Fruit fly (Drosophila melanogaster) whole organism, embryonic: ENCODE data around the gene CG16710.
A peak's percentile ranks its signal among the peaks of the same experiment; 100 is the strongest.

Experiments used
- ATbp ChIP-seq: fragments of 200-800 bp; sonication (Bioruptor generic); optimal IDR thresholded peaks from 2 replicates; lab custom pipeline; 2017; ENCODE audit warnings: missing biosample characterization, mild to moderate bottlenecking, missing genetic modification characterization, missing genetic modification reagents
- Antp ChIP-seq: fragments of 200-800 bp; sonication (Bioruptor generic); optimal IDR thresholded peaks from 3 replicates; lab custom pipeline; 2016; ENCODE audit warnings: missing biosample characterization, missing genetic modification characterization
- B-H1 ChIP-seq: fragments of 200-800 bp; sonication (Bioruptor generic); IDR thresholded peaks from 3 replicates; pipeline ENCODE4 v1.3.6; 2022; ENCODE audit warnings: missing biosample characterization, missing genetic modification characterization
- CG11247 ChIP-seq: fragments of 200-800 bp; sonication (Bioruptor generic); IDR thresholded peaks from 2 replicates; pipeline ENCODE4 v1.3.6; 2022; ENCODE audit warnings: missing biosample characterization, missing genetic modification characterization
- CG11456 ChIP-seq: fragments of 200-800 bp; sonication (Bioruptor generic); IDR thresholded peaks from 3 replicates; pipeline ENCODE4 v1.3.6; 2022; ENCODE audit warnings: missing biosample characterization, missing genetic modification characterization
- CG11723 ChIP-seq: fragments of 200-800 bp; sonication (Bioruptor generic); optimal IDR thresholded peaks from 2 replicates; lab custom pipeline; 2017; ENCODE audit warnings: missing biosample characterization, mild to moderate bottlenecking, missing genetic modification characterization
- CG12155 ChIP-seq: fragments of 200-800 bp; sonication (Bioruptor generic); optimal IDR thresholded peaks from 3 replicates; lab custom pipeline; 2016; ENCODE audit warnings: missing biosample characterization, missing genetic modification characterization
- CG12236 ChIP-seq: fragments of 200-800 bp; sonication (Bioruptor generic); optimal IDR thresholded peaks from 2 replicates; lab custom pipeline; 2016; ENCODE audit warnings: missing biosample characterization, missing genetic modification characterization
- CG1233 ChIP-seq: fragments of 200-800 bp; sonication (Bioruptor generic); optimal IDR thresholded peaks from 4 replicates; lab custom pipeline; 2018; ENCODE audit warnings: missing biosample characterization, mild to moderate bottlenecking, missing genetic modification characterization
- CG12744 ChIP-seq: fragments of 200-800 bp; sonication (Bioruptor generic); optimal IDR thresholded peaks from 2 replicates; lab custom pipeline; 2016; ENCODE audit warnings: missing biosample characterization, missing genetic modification characterization
- CG13775 ChIP-seq: fragments of 200-800 bp; sonication (Bioruptor generic); optimal IDR thresholded peaks from 3 replicates; lab custom pipeline; 2017; ENCODE audit warnings: missing biosample characterization, mild to moderate bottlenecking, missing genetic modification characterization
- CG15514 ChIP-seq: fragments of 200-800 bp; sonication (Bioruptor generic); optimal IDR thresholded peaks from 3 replicates; lab custom pipeline; 2017; ENCODE audit warnings: missing biosample characterization, missing genetic modification characterization, mild to moderate bottlenecking, moderate library complexity, missing genetic modification reagents
- CG16813 ChIP-seq: fragments of 200-800 bp; sonication (Bioruptor generic); IDR thresholded peaks from 3 replicates; pipeline ENCODE4 v1.3.6; 2022; ENCODE audit warnings: missing biosample characterization, missing genetic modification characterization; ENCODE audit not compliant: partially characterized antibody
- CG17361 ChIP-seq: fragments of 200-800 bp; sonication (Bioruptor generic); IDR thresholded peaks from 3 replicates; pipeline ENCODE4 v1.3.6; 2022; ENCODE audit warnings: missing biosample characterization, missing genetic modification characterization
- CG17385 ChIP-seq: fragments of 200-800 bp; sonication (Bioruptor generic); optimal IDR thresholded peaks from 3 replicates; lab custom pipeline; 2018; ENCODE audit warnings: missing biosample characterization, mild to moderate bottlenecking, missing genetic modification characterization
- CG1792 ChIP-seq: fragments of 200-800 bp; sonication (Bioruptor generic); optimal IDR thresholded peaks from 2 replicates; lab custom pipeline; 2016; ENCODE audit warnings: missing biosample characterization, missing genetic modification characterization
- CG4360 ChIP-seq: fragments of 200-800 bp; sonication (Bioruptor generic); IDR thresholded peaks from 2 replicates; pipeline ENCODE4 v1.3.6; 2022; ENCODE audit warnings: missing biosample characterization, missing genetic modification characterization
- CG8089 ChIP-seq: fragments of 200-800 bp; sonication (Bioruptor generic); optimal IDR thresholded peaks from 3 replicates; lab custom pipeline; 2016; ENCODE audit warnings: missing biosample characterization, missing genetic modification characterization
- Dll ChIP-seq: fragments of 200-800 bp; sonication (Bioruptor generic); IDR thresholded peaks from 4 replicates; pipeline ENCODE4 v1.3.6; 2022; ENCODE audit warnings: missing biosample characterization, missing genetic modification characterization; ENCODE audit not compliant: partially characterized antibody
- Dref ChIP-seq: fragments of 200-800 bp; sonication (Bioruptor generic); IDR thresholded peaks from 2 replicates; pipeline ENCODE4 v1.3.6; 2022; ENCODE audit warnings: missing biosample characterization, missing genetic modification characterization
- Ets65A ChIP-seq: fragments of 200-800 bp; sonication (Bioruptor generic); peaks from one replicate; lab custom pipeline; 2016; ENCODE audit warnings: missing biosample characterization, missing genetic modification characterization
- H2.0 ChIP-seq: fragments of 200-800 bp; sonication (Bioruptor generic); IDR thresholded peaks from 2 replicates; pipeline ENCODE4 v1.3.6; 2022; ENCODE audit warnings: missing biosample characterization, missing genetic modification characterization
- Hr78 ChIP-seq, 2 experiments: fragments of 200-800 bp in 1 of 2; fragments of >200 bp in 1 of 2; sonication (Bioruptor generic) in 1 of 2; optimal IDR thresholded peaks; 2 replicates each; lab custom pipeline; 2017 to 2019; ENCODE audit warnings: missing biosample characterization in 2 of 2, missing genetic modification characterization in 2 of 2, mild to moderate bottlenecking in 1 of 2, moderate library complexity in 1 of 2
- NC2α ChIP-seq: fragments of 200-800 bp; sonication (Bioruptor generic); optimal IDR thresholded peaks from 2 replicates; lab custom pipeline; 2016; ENCODE audit warnings: missing biosample characterization, missing genetic modification characterization
- Neu2 ChIP-seq: fragments of 200-800 bp; sonication (Bioruptor generic); optimal IDR thresholded peaks from 3 replicates; lab custom pipeline; 2016; ENCODE audit warnings: missing biosample characterization, missing genetic modification characterization, borderline replicate concordance
- Pdp1 ChIP-seq, 2 experiments: fragments of 200-800 bp; sonication (Bioruptor generic); optimal IDR thresholded peaks; 3 replicates each; lab custom pipeline; 2016; ENCODE audit warnings: missing biosample characterization in 2 of 2, missing genetic modification characterization in 2 of 2, mild to moderate bottlenecking in 1 of 2, moderate library complexity in 1 of 2
- Spps ChIP-seq: fragments of 200-800 bp; sonication (Bioruptor generic); optimal IDR thresholded peaks from 2 replicates; lab custom pipeline; 2018; ENCODE audit warnings: missing biosample characterization, mild to moderate bottlenecking, missing genetic modification characterization
- Tbp ChIP-seq: fragments of >200 bp; optimal IDR thresholded peaks from 2 replicates; lab custom pipeline; 2018; ENCODE audit warnings: missing biosample characterization, missing genetic modification characterization
- Vsx1 ChIP-seq: fragments of 200-800 bp; sonication (Bioruptor generic); optimal IDR thresholded peaks from 2 replicates; lab custom pipeline; 2017; ENCODE audit warnings: missing biosample characterization, mild to moderate bottlenecking, missing genetic modification characterization, missing genetic modification reagents
- cg ChIP-seq: fragments of 200-800 bp; sonication (Bioruptor generic); optimal IDR thresholded peaks from 3 replicates; lab custom pipeline; 2019; ENCODE audit warnings: missing biosample characterization, mild to moderate bottlenecking, missing genetic modification characterization, moderate library complexity
- chif ChIP-seq, 2 experiments: fragments of 200-800 bp; sonication (Bioruptor generic); optimal IDR thresholded peaks; 3 replicates each; lab custom pipeline; 2016; ENCODE audit warnings: missing biosample characterization in 2 of 2, missing genetic modification characterization in 2 of 2
- corto ChIP-seq: fragments of 200-800 bp; sonication (Bioruptor generic); optimal IDR thresholded peaks from 2 replicates; lab custom pipeline; 2016; ENCODE audit warnings: missing biosample characterization, mild to moderate bottlenecking, missing genetic modification characterization, moderate library complexity
- crp ChIP-seq, 2 experiments: fragments of 200-800 bp; sonication (Bioruptor generic); optimal IDR thresholded peaks; 2 replicates in 1 of 2; 3 replicates in 1 of 2; lab custom pipeline; 2017; ENCODE audit warnings: missing biosample characterization in 2 of 2, missing genetic modification characterization in 2 of 2, mild to moderate bottlenecking in 1 of 2, moderate library complexity in 1 of 2
- danr ChIP-seq: fragments of 200-800 bp; sonication (Bioruptor generic); IDR thresholded peaks from 2 replicates; pipeline ENCODE4 v1.3.6; 2022; ENCODE audit warnings: missing biosample characterization, missing genetic modification characterization
- dm ChIP-seq: fragments of 200-800 bp; sonication (Bioruptor generic); optimal IDR thresholded peaks from 3 replicates; lab custom pipeline; 2016; ENCODE audit warnings: missing biosample characterization, missing genetic modification characterization
- ems ChIP-seq: fragments of 200-800 bp; sonication (Bioruptor generic); optimal IDR thresholded peaks from 3 replicates; lab custom pipeline; 2016; ENCODE audit warnings: missing biosample characterization, missing genetic modification characterization
- en ChIP-seq: fragments of 200-800 bp; sonication (Bioruptor generic); optimal IDR thresholded peaks from 2 replicates; lab custom pipeline; 2016; ENCODE audit warnings: missing biosample characterization, missing genetic modification characterization
- exex ChIP-seq: fragments of 200-800 bp; sonication (Bioruptor generic); optimal IDR thresholded peaks from 4 replicates; lab custom pipeline; 2018; ENCODE audit warnings: missing biosample characterization, mild to moderate bottlenecking, missing genetic modification characterization, moderate library complexity
- fd96Cb ChIP-seq: fragments of 200-800 bp; sonication (Bioruptor generic); optimal IDR thresholded peaks from 2 replicates; lab custom pipeline; 2018; ENCODE audit warnings: missing biosample characterization, mild to moderate bottlenecking, missing genetic modification characterization, moderate library complexity
- gce ChIP-seq: fragments of 200-800 bp; sonication (Bioruptor generic); IDR thresholded peaks from 3 replicates; pipeline ENCODE4 v1.3.6; 2022; ENCODE audit warnings: missing biosample characterization, missing genetic modification characterization
- gsb-n ChIP-seq: fragments of 200-800 bp; sonication (Bioruptor generic); optimal IDR thresholded peaks from 3 replicates; lab custom pipeline; 2018; ENCODE audit warnings: missing biosample characterization, mild to moderate bottlenecking, missing genetic modification characterization
- h ChIP-seq: fragments of >200 bp; optimal IDR thresholded peaks from 2 replicates; lab custom pipeline; 2017
- ham ChIP-seq: fragments of 200-800 bp; sonication (Bioruptor generic); IDR thresholded peaks from 2 replicates; pipeline ENCODE4 v1.3.6; 2022; ENCODE audit warnings: missing biosample characterization, missing genetic modification characterization
- onecut ChIP-seq: fragments of 200-800 bp; sonication (Bioruptor generic); IDR thresholded peaks from 2 replicates; pipeline ENCODE4 v1.3.6; 2022; ENCODE audit warnings: missing biosample characterization, missing genetic modification characterization
- phol ChIP-seq: fragments of 200-800 bp; sonication (Bioruptor generic); optimal IDR thresholded peaks from 3 replicates; lab custom pipeline; 2018; ENCODE audit warnings: missing biosample characterization, mild to moderate bottlenecking, missing genetic modification characterization, moderate library complexity
- sna ChIP-seq: fragments of 200-800 bp; sonication (Bioruptor generic); IDR thresholded peaks from 2 replicates; pipeline ENCODE4 v1.3.6; 2022; ENCODE audit warnings: missing biosample characterization, missing genetic modification characterization; ENCODE audit not compliant: partially characterized antibody
- stwl ChIP-seq: fragments of 200-800 bp; sonication (Bioruptor generic); optimal IDR thresholded peaks from 3 replicates; lab custom pipeline; 2018; ENCODE audit warnings: missing biosample characterization, mild to moderate bottlenecking, missing genetic modification characterization, moderate library complexity
- tin ChIP-seq: fragments of 200-800 bp; sonication (Bioruptor generic); optimal IDR thresholded peaks from 3 replicates; lab custom pipeline; 2016; ENCODE audit warnings: missing biosample characterization, missing genetic modification characterization
- ttk ChIP-seq: fragments of 200-800 bp; sonication (Bioruptor generic); IDR thresholded peaks from 2 replicates; pipeline ENCODE4 v2.1.2; 2022; ENCODE audit warnings: missing biosample characterization, missing genetic modification characterization
- tup ChIP-seq: fragments of 200-800 bp; sonication (Bioruptor generic); optimal IDR thresholded peaks from 2 replicates; lab custom pipeline; 2016; ENCODE audit warnings: missing biosample characterization, mild to moderate bottlenecking, missing genetic modification characterization, moderate library complexity
- wek ChIP-seq: fragments of 200-800 bp; sonication (Bioruptor generic); optimal IDR thresholded peaks from 3 replicates; lab custom pipeline; 2018; ENCODE audit warnings: missing biosample characterization, mild to moderate bottlenecking, missing genetic modification characterization, moderate library complexity

The CG16710 gene

dm6 chr3R:23646183-23646582 lies 36.1 kb upstream of the CG16710 start (continued):
- peak; percentile 44 for TF ChIP-seq CG13775 (GFP tag; lab: Kevin White, UChicago)
- TF ChIP-seq CG11247 (GFP tag; lab: Robert Waterston, UW) = peak; percentile 72; the same call in 1 of the 2 replicates
- TF ChIP-seq h (lab: Kevin White, UChicago) = no peak
- peak; percentile 75 for TF ChIP-seq fd96Cb (tag; lab: Kevin White, UChicago)
- peak; percentile 80 for TF ChIP-seq H2.0 (GFP tag; lab: Robert Waterston, UW)
- no peak for TF ChIP-seq Tbp
- TF ChIP-seq sna = no peak
- no peak for TF ChIP-seq corto (GFP tag; lab: Kevin White, UChicago)
- TF ChIP-seq dm = peak; percentile 12
- TF ChIP-seq NC2α (GFP tag; lab: Kevin White, UChicago) = peak; percentile 34
- peak; percentile 83 for TF ChIP-seq gce
- peak; percentile 75 for TF ChIP-seq tin (GFP tag; lab: Kevin White, UChicago)
- TF ChIP-seq Pdp1 (GFP tag; optimal IDR thresholded peaks at IDR 0.05; lab: Kevin White, UChicago) = peak; percentile 65 to 72
- TF ChIP-seq CG1233 (GFP tag; lab: Kevin White, UChicago) = peak; percentile 44
- peak; percentile 48 for TF ChIP-seq Spps
- TF ChIP-seq danr (GFP tag; lab: Robert Waterston, UW) = peak; percentile 45; the same call in 1 of the 2 replicates
- TF ChIP-seq ems (GFP tag; lab: Kevin White, UChicago) = peak; percentile 71
- no peak for TF ChIP-seq cg (GFP tag; lab: Kevin White, UChicago)
- peak; percentile 60 for TF ChIP-seq tup (GFP tag; lab: Kevin White, UChicago)
- TF ChIP-seq en (GFP tag; lab: Kevin White, UChicago) = peak; percentile 22
- no peak for TF ChIP-seq CG12744 (GFP tag; lab: Kevin White, UChicago)
- TF ChIP-seq CG17385 = peak; percentile 67
- TF ChIP-seq stwl (tag; lab: Kevin White, UChicago) = no peak
- peak; percentile 73 for TF ChIP-seq B-H1 (GFP tag; lab: Robert Waterston, UW)
- TF ChIP-seq Dll = no peak
- peak; percentile 43 for TF ChIP-seq CG12236
- TF ChIP-seq Dref (GFP tag; lab: Robert Waterston, UW) = no peak
- TF ChIP-seq CG17361 (GFP tag; lab: Robert Waterston, UW) = peak; percentile 67; the same call in 2 of the 3 replicates
- peak; percentile 32 for TF ChIP-seq CG12155
- TF ChIP-seq Ets65A (GFP tag; lab: Kevin White, UChicago) = peak; percentile 68
- peak; percentile 48 for TF ChIP-seq CG11723 (GFP tag; lab: Kevin White, UChicago)
- TF ChIP-seq Vsx1 (GFP tag; lab: Kevin White, UChicago) = peak; percentile 40
- TF ChIP-seq chif (GFP tag; optimal IDR thresholded peaks at IDR 0.05; lab: Kevin White, UChicago) = peak; percentile 69 to 77
- TF ChIP-seq wek (GFP tag; lab: Kevin White, UChicago) = no peak
- no peak for TF ChIP-seq crp (GFP tag; optimal IDR thresholded peaks at IDR 0.05; lab: Kevin White, UChicago)
- TF ChIP-seq CG1792 (GFP tag; lab: Kevin White, UChicago) = peak; percentile 11
- no peak for TF ChIP-seq exex
- peak; percentile 73 for TF ChIP-seq phol (tag; lab: Kevin White, UChicago)
- TF ChIP-seq Hr78 (GFP tag; optimal IDR thresholded peaks at IDR 0.05; lab: Kevin White, UChicago) = peak in 1 of 2 experiments; percentile 85
- TF ChIP-seq ttk = peak; percentile 71
- TF ChIP-seq ATbp (GFP tag; lab: Kevin White, UChicago) = peak; percentile 77
- TF ChIP-seq CG11456 (GFP tag; lab: Robert Waterston, UW) = peak; percentile 75
- peak; percentile 59 for TF ChIP-seq onecut (GFP tag; lab: Robert Waterston, UW)
- peak; percentile 69 for TF ChIP-seq Antp (GFP tag; lab: Kevin White, UChicago)
- peak; percentile 61 for TF ChIP-seq CG8089 (GFP tag; lab: Kevin White, UChicago)
- TF ChIP-seq CG16813 = no peak
- TF ChIP-seq Neu2 (GFP tag; lab: Kevin White, UChicago) = no peak
- peak; percentile 42 for TF ChIP-seq CG15514 (GFP tag; lab: Kevin White, UChicago)
- no peak for TF ChIP-seq ham (GFP tag; lab: Robert Waterston, UW)
- TF ChIP-seq gsb-n (tag; lab: Kevin White, UChicago) = peak; percentile 53
- peak; percentile 36; the same call in 1 of the 2 replicates for TF ChIP-seq CG4360 (GFP tag; lab: Robert Waterston, UW)
